Fruit fly (Drosophila melanogaster): Measurements from ENCODE around the gene CG31870.

The CG31870 gene

dm6 chr2L:10751879-10752620, 38.0 kb upstream of the CG31870 start:
- no peak for TF ChIP-seq Rel (GFP tag; optimal IDR thresholded peaks at IDR 0.05)
- no peak for TF ChIP-seq Rel (tag; optimal IDR thresholded peaks at IDR 0.05)
- TF ChIP-seq sv (GFP tag; optimal IDR thresholded peaks at IDR 0.05): peak; percentile 33

dm6 chr2L:10752668-10753067, 37.4 kb upstream of the CG31870 start:
- TF ChIP-seq Mio (GFP tag; optimal IDR thresholded peaks at IDR 0.05) (no peak), brk (GFP tag; optimal IDR thresholded peaks at IDR 0.05) (no peak), Hnf4 (GFP tag; optimal IDR thresholded peaks at IDR 0.05) (no peak), GATAd (GFP tag; optimal IDR thresholded peaks at IDR 0.05) (no peak), psq (GFP tag; optimal IDR thresholded peaks at IDR 0.05) (no peak), dmrt93B (GFP tag; optimal IDR thresholded peaks at IDR 0.05) (no peak), CrebA (GFP tag; optimal IDR thresholded peaks at IDR 0.05; ENCODE audit: borderline replicate concordance) (no peak), Abd-B (GFP tag; optimal IDR thresholded peaks at IDR 0.05) (no peak), sage (GFP tag; optimal IDR thresholded peaks at IDR 0.05) (no peak), fru (GFP tag; optimal IDR thresholded peaks at IDR 0.05) (no peak), dsf (GFP tag; optimal IDR thresholded peaks at IDR 0.05; ENCODE audit: borderline replicate concordance) (no peak), N (GFP tag; optimal IDR thresholded peaks at IDR 0.05) (no peak), foxo (GFP tag; optimal IDR thresholded peaks at IDR 0.05) (no peak), tai (GFP tag; optimal IDR thresholded peaks at IDR 0.05) (no peak), Hr78 (GFP tag; optimal IDR thresholded peaks at IDR 0.05) (no peak)

DNA sequence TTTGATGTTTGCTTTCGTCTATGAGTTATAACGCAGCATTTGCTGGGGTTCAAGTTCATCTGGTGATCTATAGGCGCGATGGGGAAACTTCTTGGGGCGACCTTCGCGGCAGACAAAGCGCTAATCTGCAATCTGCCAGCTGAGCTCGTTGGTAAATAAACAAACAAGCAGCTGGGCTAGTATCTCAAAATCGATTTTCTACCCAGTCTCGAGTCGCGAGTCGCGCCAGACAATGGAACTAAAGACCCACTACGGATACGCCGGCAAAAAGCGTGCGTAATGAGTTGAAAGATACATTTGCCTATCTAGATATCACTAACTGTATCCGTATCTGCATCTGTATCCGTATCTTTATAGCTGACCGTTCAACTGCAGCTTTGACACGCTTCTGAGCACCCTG, 36.4 kb upstream of the CG31870 start:
- TF ChIP-seq br (GFP tag; optimal IDR thresholded peaks at IDR 0.05) (no peak), dmrt93B (GFP tag; optimal IDR thresholded peaks at IDR 0.05) (no peak), Hnf4 (GFP tag; optimal IDR thresholded peaks at IDR 0.05) (no peak), Rel (GFP tag; optimal IDR thresholded peaks at IDR 0.05) (no peak), Rel (tag; optimal IDR thresholded peaks at IDR 0.05) (no peak), rgr (GFP tag; optimal IDR thresholded peaks at IDR 0.05) (no peak), h (GFP tag; optimal IDR thresholded peaks at IDR 0.05) (no peak), psq (GFP tag; optimal IDR thresholded peaks at IDR 0.05) (no peak), lola (GFP tag; optimal IDR thresholded peaks at IDR 0.05) (no peak), pan (optimal IDR thresholded peaks at IDR 0.05) (no peak), dl (GFP tag; optimal IDR thresholded peaks at IDR 0.05; ENCODE audit: insufficient read depth in 1 of 2, partially characterized antibody in 2 of 2) (no peak), Dif (GFP tag; optimal IDR thresholded peaks at IDR 0.05; ENCODE audit: partially characterized antibody) (no peak), sv (GFP tag; optimal IDR thresholded peaks at IDR 0.05) (no peak), ey (GFP tag; optimal IDR thresholded peaks at IDR 0.05) (no peak), Vsx2 (GFP tag; optimal IDR thresholded peaks at IDR 0.05; ENCODE audit: partially characterized antibody) (no peak), Sp1 (GFP tag; optimal IDR thresholded peaks at IDR 0.05) (no peak), CG32264 (GFP tag; optimal IDR thresholded peaks at IDR 0.05) (no peak), brk (GFP tag; optimal IDR thresholded peaks at IDR 0.05) (no peak), OdsH (GFP tag; optimal IDR thresholded peaks at IDR 0.05) (no peak)

dm6 chr2L:10754599-10754998, 35.4 kb upstream of the CG31870 start:
- TF ChIP-seq Myc (optimal IDR thresholded peaks at IDR 0.05) (no peak), foxo (GFP tag; optimal IDR thresholded peaks at IDR 0.05) (no peak), Jra (GFP tag; optimal IDR thresholded peaks at IDR 0.05) (no peak), Rel (GFP tag; optimal IDR thresholded peaks at IDR 0.05) (no peak), Rel (tag; optimal IDR thresholded peaks at IDR 0.05) (no peak), GATAd (GFP tag; optimal IDR thresholded peaks at IDR 0.05) (no peak), tai (GFP tag; optimal IDR thresholded peaks at IDR 0.05) (no peak), Vsx2 (GFP tag; optimal IDR thresholded peaks at IDR 0.05; ENCODE audit: partially characterized antibody) (no peak), Hr78 (GFP tag; optimal IDR thresholded peaks at IDR 0.05) (no peak), HLH106 (tag; optimal IDR thresholded peaks at IDR 0.05) (no peak)

DNA sequence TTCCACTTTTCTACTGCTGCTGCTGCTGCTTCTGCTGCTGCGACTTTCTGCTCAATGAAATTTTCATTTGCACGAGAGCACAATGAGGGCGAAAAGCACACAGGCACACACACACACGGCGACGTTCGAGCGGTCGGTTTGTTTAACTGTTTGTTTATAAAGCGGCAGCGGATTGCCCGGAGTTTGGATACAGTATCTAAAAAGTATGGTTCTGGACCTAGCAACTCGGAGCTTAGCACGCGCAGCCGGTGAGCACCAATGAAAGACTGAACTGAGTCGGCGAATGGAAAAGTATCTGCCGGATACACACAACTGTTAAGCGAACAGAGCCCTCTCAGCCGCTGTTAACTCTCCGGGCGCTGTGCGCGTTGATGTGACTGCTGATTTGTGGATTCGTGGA, 34.0 kb upstream of the CG31870 start, which contains the start of gene CG17124:
Gene CG17124, minus strand, starts transcription at position 277 of the 400 bp plus-strand sequence.
- TF ChIP-seq h (GFP tag; optimal IDR thresholded peaks at IDR 0.05) (peak; percentile 15), rgr (GFP tag; optimal IDR thresholded peaks at IDR 0.05) (peak; percentile 48), HLH106 (tag; optimal IDR thresholded peaks at IDR 0.05) (peak; percentile 7), Dif (GFP tag; optimal IDR thresholded peaks at IDR 0.05; ENCODE audit: partially characterized antibody) (peak; percentile 55), foxo (GFP tag; optimal IDR thresholded peaks at IDR 0.05) (peak in 1 of 2 experiments; percentile 26), br (GFP tag; optimal IDR thresholded peaks at IDR 0.05) (no peak), Sp1 (GFP tag; optimal IDR thresholded peaks at IDR 0.05) (peak; percentile 7), Rel (GFP tag; optimal IDR thresholded peaks at IDR 0.05) (no peak), Rel (tag; optimal IDR thresholded peaks at IDR 0.05) (peak; percentile 22), Dfd (GFP tag; optimal IDR thresholded peaks at IDR 0.05) (no peak), lola (GFP tag; optimal IDR thresholded peaks at IDR 0.05) (no peak), woc (GFP tag; optimal IDR thresholded peaks at IDR 0.05) (no peak), tai (GFP tag; optimal IDR thresholded peaks at IDR 0.05) (no peak)

All from whole organism, wandering third instar larva.